Fruit fly (Drosophila melanogaster) S2 (cell line): Measurements from ENCODE around the gene CG5087.

Experiments
- CG8478 ChIP-seq: fragments of >200 bp; optimal IDR thresholded peaks from 2 replicates; lab custom pipeline; 2018
- CTCF ChIP-seq, 2 experiments: fragments of >200 bp; optimal IDR thresholded peaks; 2 replicates each; lab custom pipeline; 2018

Gene CG5087

DNA sequence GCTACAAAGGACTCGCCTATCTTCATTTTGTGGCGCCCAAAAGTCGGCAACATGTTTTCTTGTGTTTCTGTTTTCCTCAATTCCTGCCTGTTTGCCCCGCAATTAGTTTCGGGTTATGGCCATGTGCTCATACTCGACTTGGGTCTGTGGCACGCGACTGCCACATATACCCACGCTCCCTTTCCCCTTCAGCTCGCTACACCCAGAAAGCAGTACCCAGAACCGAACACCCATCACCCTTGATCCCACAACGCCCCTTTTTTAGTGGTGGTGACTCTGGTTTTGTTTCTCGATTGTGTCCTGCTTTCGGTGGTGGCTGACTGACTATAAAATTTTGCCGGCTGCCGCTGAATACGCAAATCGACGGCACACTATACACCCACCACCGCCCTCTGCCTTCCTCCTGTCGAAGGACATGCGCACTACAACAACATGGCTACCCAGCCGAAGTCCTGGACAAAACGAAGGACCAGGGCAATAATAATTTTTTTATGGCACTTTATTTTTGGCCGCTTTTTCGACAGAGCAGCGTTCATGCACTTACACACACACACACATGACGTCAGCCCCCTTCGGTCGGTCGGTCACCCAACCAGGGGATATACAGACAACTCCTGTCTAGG is 52.6 kb downstream of the CG5087 start:
- TF ChIP-seq CG8478 (no peak), CTCF (optimal IDR thresholded peaks at IDR 0.05; lab: Kevin White, UChicago) (no peak)

DNA sequence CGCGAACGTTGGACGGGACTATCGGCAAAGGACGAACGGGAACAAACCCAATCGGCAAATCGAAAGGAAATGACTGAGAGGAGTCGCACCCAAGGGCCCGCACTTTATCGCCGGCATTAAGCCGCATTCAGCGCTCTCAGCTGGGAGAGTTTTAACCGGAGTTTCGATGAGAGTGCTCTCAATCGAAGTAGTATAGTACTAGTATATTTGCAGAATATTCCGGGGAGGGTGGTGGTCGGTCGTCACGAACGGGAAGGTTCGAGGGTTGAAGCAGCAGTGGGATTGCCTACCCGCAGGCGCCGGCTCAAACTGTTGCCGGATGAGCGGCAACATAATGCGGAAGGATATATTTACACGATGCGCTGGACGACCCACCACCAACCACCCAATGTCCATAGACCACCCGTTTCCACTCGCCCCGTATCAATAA is 53.9 kb downstream of the CG5087 start:
- no peak for TF ChIP-seq CTCF (optimal IDR thresholded peaks at IDR 0.05; lab: Kevin White, UChicago)
- TF ChIP-seq CG8478 = no peak
